Fruit fly (Drosophila melanogaster) whole organism, embryonic: ENCODE results near the gene Orc2.

ENCODE experiments used
- Atf3 ChIP-seq: fragments of 200-800 bp; sonication (Bioruptor generic); optimal IDR thresholded peaks from 3 replicates; lab custom pipeline; 2016; ENCODE audit warnings: missing biosample characterization, missing genetic modification characterization
- Awh ChIP-seq: fragments of 200-800 bp; sonication (Bioruptor generic); IDR thresholded peaks from 2 replicates; pipeline ENCODE4, ENCODE4 v1.3.6; 2022; ENCODE audit warnings: missing biosample characterization, missing genetic modification characterization
- CG10274 ChIP-seq: fragments of 200-800 bp; sonication (Bioruptor generic); optimal IDR thresholded peaks from 3 replicates; lab custom pipeline; 2017; ENCODE audit warnings: missing biosample characterization, mild to moderate bottlenecking, missing genetic modification characterization
- CG10959 ChIP-seq: fragments of 200-800 bp; sonication (Bioruptor generic); IDR thresholded peaks from 2 replicates; pipeline ENCODE4 v1.3.6; 2022; ENCODE audit warnings: missing biosample characterization, missing genetic modification characterization
- CG11093 ChIP-seq: fragments of 200-800 bp; sonication (Bioruptor generic); IDR thresholded peaks from 3 replicates; pipeline ENCODE4 v1.3.6; 2022; ENCODE audit warnings: missing biosample characterization, missing genetic modification characterization
- CG12071 ChIP-seq: fragments of 200-800 bp; sonication (Bioruptor generic); optimal IDR thresholded peaks from 3 replicates; lab custom pipeline; 2018; ENCODE audit warnings: missing biosample characterization, mild to moderate bottlenecking, missing genetic modification characterization
- CG12391 ChIP-seq: fragments of 200-800 bp; sonication (Bioruptor generic); optimal IDR thresholded peaks from 3 replicates; lab custom pipeline; 2018; ENCODE audit warnings: missing biosample characterization, mild to moderate bottlenecking, missing genetic modification characterization, moderate library complexity
- CG12769 ChIP-seq: fragments of 200-800 bp; sonication (Bioruptor generic); optimal IDR thresholded peaks from 2 replicates; lab custom pipeline; 2019; ENCODE audit warnings: missing biosample characterization, mild to moderate bottlenecking, missing genetic modification characterization, moderate library complexity
- CG12942 ChIP-seq: fragments of 200-800 bp; sonication (Bioruptor generic); optimal IDR thresholded peaks from 3 replicates; lab custom pipeline; 2016; ENCODE audit warnings: missing biosample characterization, missing genetic modification characterization
- CG14050 ChIP-seq: fragments of 200-800 bp; sonication (Bioruptor generic); IDR thresholded peaks from 3 replicates; pipeline ENCODE4 v1.3.6; 2022; ENCODE audit warnings: missing biosample characterization, missing genetic modification characterization
- CG15269 ChIP-seq: fragments of 200-800 bp; sonication (Bioruptor generic); optimal IDR thresholded peaks from 2 replicates; lab custom pipeline; 2018; ENCODE audit warnings: missing biosample characterization, mild to moderate bottlenecking, missing genetic modification characterization, moderate library complexity
- CG1529 ChIP-seq: fragments of 200-800 bp; sonication (Bioruptor generic); optimal IDR thresholded peaks from 3 replicates; lab custom pipeline; 2018; ENCODE audit warnings: missing biosample characterization, missing genetic modification characterization
- CG17328 ChIP-seq: fragments of 200-800 bp; sonication (Bioruptor generic); IDR thresholded peaks from 2 replicates; pipeline ENCODE4 v1.3.6; 2022; ENCODE audit warnings: missing biosample characterization, missing genetic modification characterization
- CG17359 ChIP-seq: fragments of 200-800 bp; sonication (Bioruptor generic); optimal IDR thresholded peaks from 3 replicates; lab custom pipeline; 2018; ENCODE audit warnings: missing biosample characterization, mild to moderate bottlenecking, missing genetic modification characterization, moderate library complexity
- CG17361 ChIP-seq: fragments of 200-800 bp; sonication (Bioruptor generic); IDR thresholded peaks from 3 replicates; pipeline ENCODE4 v1.3.6; 2022; ENCODE audit warnings: missing biosample characterization, missing genetic modification characterization
- CG17802 ChIP-seq: fragments of 200-800 bp; sonication (Bioruptor generic); optimal IDR thresholded peaks from 2 replicates; lab custom pipeline; 2018; ENCODE audit warnings: missing biosample characterization, mild to moderate bottlenecking, missing genetic modification characterization, moderate library complexity
- CG2116 ChIP-seq: fragments of 200-800 bp; sonication (Bioruptor generic); optimal IDR thresholded peaks from 3 replicates; lab custom pipeline; 2018; ENCODE audit warnings: missing biosample characterization, mild to moderate bottlenecking, missing genetic modification characterization
- CG30403 ChIP-seq: fragments of 200-800 bp; sonication (Bioruptor generic); optimal IDR thresholded peaks from 3 replicates; lab custom pipeline; 2016; ENCODE audit warnings: missing biosample characterization, missing genetic modification characterization
- CG3065 ChIP-seq: fragments of 200-800 bp; sonication (Bioruptor generic); optimal IDR thresholded peaks from 2 replicates; lab custom pipeline; 2016; ENCODE audit warnings: missing biosample characterization, missing genetic modification characterization
- CG32532 ChIP-seq: fragments of 200-800 bp; sonication (Bioruptor generic); IDR thresholded peaks from 2 replicates; pipeline ENCODE4 v1.3.6; 2022; ENCODE audit warnings: missing biosample characterization, missing genetic modification characterization
- CG5180 ChIP-seq: fragments of 200-800 bp; sonication (Bioruptor generic); optimal IDR thresholded peaks from 3 replicates; lab custom pipeline; 2017; ENCODE audit warnings: missing biosample characterization, missing genetic modification characterization, mild to moderate bottlenecking, moderate library complexity, missing genetic modification reagents
- CG7357 ChIP-seq: fragments of 200-800 bp; sonication (Bioruptor generic); IDR thresholded peaks from 3 replicates; pipeline ENCODE4 v1.3.6; 2022; ENCODE audit warnings: missing biosample characterization, missing genetic modification characterization
- CG8281 ChIP-seq: fragments of 200-800 bp; sonication (Bioruptor generic); optimal IDR thresholded peaks from 2 replicates; lab custom pipeline; 2018; ENCODE audit warnings: missing biosample characterization, mild to moderate bottlenecking, missing genetic modification characterization, moderate library complexity
- CG8388 ChIP-seq: fragments of 200-800 bp; sonication (Bioruptor generic); optimal IDR thresholded peaks from 2 replicates; lab custom pipeline; 2019; ENCODE audit warnings: missing biosample characterization, mild to moderate bottlenecking, missing genetic modification characterization, moderate library complexity
- CG9876 ChIP-seq: fragments of 200-800 bp; sonication (Bioruptor generic); optimal IDR thresholded peaks from 2 replicates; lab custom pipeline; 2016; ENCODE audit warnings: missing biosample characterization, missing genetic modification characterization
- Dp ChIP-seq: fragments of 200-800 bp; sonication (Bioruptor generic); optimal IDR thresholded peaks from 2 replicates; lab custom pipeline; 2018; ENCODE audit warnings: missing biosample characterization, mild to moderate bottlenecking, missing genetic modification characterization, moderate library complexity
- Elba2 ChIP-seq: fragments of 200-800 bp; sonication (Bioruptor generic); optimal IDR thresholded peaks from 3 replicates; lab custom pipeline; 2016; ENCODE audit warnings: missing biosample characterization, missing genetic modification characterization
- HLH4C ChIP-seq: fragments of 200-800 bp; sonication (Bioruptor generic); IDR thresholded peaks from 3 replicates; pipeline ENCODE4 v1.3.6; 2022; ENCODE audit warnings: missing biosample characterization, missing genetic modification characterization; ENCODE audit not compliant: partially characterized antibody
- Myb ChIP-seq: fragments of 200-800 bp; sonication (Bioruptor generic); optimal IDR thresholded peaks from 2 replicates; lab custom pipeline; 2016; ENCODE audit warnings: missing biosample characterization, missing genetic modification characterization
- Sox100B ChIP-seq: fragments of 200-800 bp; sonication (Bioruptor generic); optimal IDR thresholded peaks from 3 replicates; lab custom pipeline; 2018; ENCODE audit warnings: missing biosample characterization, mild to moderate bottlenecking, missing genetic modification characterization
- Sry-β ChIP-seq: fragments of 200-800 bp; sonication (Bioruptor generic); optimal IDR thresholded peaks from 2 replicates; lab custom pipeline; 2018; ENCODE audit warnings: missing biosample characterization, mild to moderate bottlenecking, missing genetic modification characterization, moderate library complexity
- Stat92E ChIP-seq, 3 experiments: fragments of >200 bp in 2 of 3; fragments of 200-800 bp in 1 of 3; sonication (Bioruptor generic) in 1 of 3; optimal IDR thresholded peaks; 2 replicates each; lab custom pipeline; 2017 to 2019; ENCODE audit warnings: missing biosample characterization in 3 of 3, missing genetic modification characterization in 3 of 3, mild to moderate bottlenecking in 1 of 3, moderate library complexity in 1 of 3
- YL-1 ChIP-seq: fragments of 200-800 bp; sonication (Bioruptor generic); optimal IDR thresholded peaks from 3 replicates; lab custom pipeline; 2017; ENCODE audit warnings: missing biosample characterization, mild to moderate bottlenecking, missing genetic modification characterization
- bbx ChIP-seq: fragments of 200-800 bp; sonication (Bioruptor generic); IDR thresholded peaks from 2 replicates; pipeline ENCODE4 v1.3.6; 2022; ENCODE audit warnings: missing biosample characterization, missing genetic modification characterization; ENCODE audit not compliant: partially characterized antibody
- bowl ChIP-seq: fragments of 200-800 bp; sonication (Bioruptor generic); IDR thresholded peaks from 2 replicates; pipeline ENCODE4 v1.3.6; 2022; ENCODE audit warnings: missing biosample characterization, missing genetic modification characterization
- cas ChIP-seq: fragments of 200-800 bp; sonication (Bioruptor generic); IDR thresholded peaks from 2 replicates; pipeline ENCODE4 v1.3.6; 2022; ENCODE audit warnings: missing biosample characterization, missing genetic modification characterization
- disco-r ChIP-seq: fragments of 200-800 bp; sonication (Bioruptor generic); optimal IDR thresholded peaks from 2 replicates; lab custom pipeline; 2016; ENCODE audit warnings: missing biosample characterization, missing genetic modification characterization
- esg ChIP-seq: fragments of 200-800 bp; sonication (Bioruptor generic); conservative IDR thresholded peaks from 2 replicates; pipeline ENCODE4 v1.3.6; 2022; ENCODE audit warnings: missing biosample characterization, missing genetic modification characterization
- gro ChIP-seq: fragments of 200-800 bp; sonication (Bioruptor generic); optimal IDR thresholded peaks from 2 replicates; lab custom pipeline; 2016; ENCODE audit warnings: missing biosample characterization, missing genetic modification characterization
- her ChIP-seq: fragments of 200-800 bp; sonication (Bioruptor generic); optimal IDR thresholded peaks from 2 replicates; lab custom pipeline; 2016; ENCODE audit warnings: missing biosample characterization, missing genetic modification characterization
- hkb ChIP-seq, 2 experiments: fragments of 200-800 bp in 1 of 2; fragments of >200 bp in 1 of 2; sonication (Bioruptor generic) in 1 of 2; IDR thresholded peaks in 1 of 2; optimal IDR thresholded peaks in 1 of 2; 2 replicates each; pipeline versions ENCODE4 v1.3.6 to Lab custom; 2017 to 2022; ENCODE audit warnings: missing biosample characterization in 1 of 2, missing genetic modification characterization in 1 of 2
- lmd ChIP-seq: fragments of 200-800 bp; sonication (Bioruptor generic); IDR thresholded peaks from 2 replicates; pipeline ENCODE4 v1.3.6; 2022; ENCODE audit warnings: missing biosample characterization, missing genetic modification characterization
- luna ChIP-seq: fragments of 200-800 bp; sonication (Bioruptor generic); optimal IDR thresholded peaks from 2 replicates; lab custom pipeline; 2016; ENCODE audit warnings: missing biosample characterization, missing genetic modification characterization
- slbo ChIP-seq: fragments of 200-800 bp; sonication (Bioruptor generic); IDR thresholded peaks from 2 replicates; pipeline ENCODE4 v1.3.6; 2022; ENCODE audit warnings: missing biosample characterization, missing genetic modification characterization
- stc ChIP-seq: fragments of 200-800 bp; sonication (Bioruptor generic); IDR thresholded peaks from 2 replicates; pipeline ENCODE4 v1.3.6; 2022; ENCODE audit warnings: missing biosample characterization, missing genetic modification characterization
- sug ChIP-seq: fragments of 200-800 bp; optimal IDR thresholded peaks from 2 replicates; lab custom pipeline; 2019; ENCODE audit warnings: missing biosample characterization, mild to moderate bottlenecking, missing genetic modification characterization, moderate library complexity
- tap ChIP-seq: fragments of 200-800 bp; optimal IDR thresholded peaks from 3 replicates; lab custom pipeline; 2019; ENCODE audit warnings: missing biosample characterization, mild to moderate bottlenecking, missing genetic modification characterization, moderate library complexity
- tin ChIP-seq: fragments of 200-800 bp; sonication (Bioruptor generic); optimal IDR thresholded peaks from 3 replicates; lab custom pipeline; 2016; ENCODE audit warnings: missing biosample characterization, missing genetic modification characterization
- tll ChIP-seq, 2 experiments: fragments of 200-800 bp in 1 of 2; fragments of >200 bp in 1 of 2; sonication (Bioruptor generic) in 1 of 2; optimal IDR thresholded peaks; 2 replicates each; lab custom pipeline; 2017 to 2019; ENCODE audit warnings: missing biosample characterization in 2 of 2, missing genetic modification characterization in 2 of 2, mild to moderate bottlenecking in 1 of 2, moderate library complexity in 1 of 2
- wor ChIP-seq: fragments of 200-800 bp; sonication (Bioruptor generic); IDR thresholded peaks from 2 replicates; pipeline ENCODE4 v1.3.6; 2022; ENCODE audit warnings: missing biosample characterization, missing genetic modification characterization

Gene Orc2

dm6 chr3R:13915646-13916045 is 49.0 kb upstream of the Orc2 start (continued):
- TF ChIP-seq CG8388 = peak; percentile 73
- peak; percentile 32 for TF ChIP-seq Atf3 (GFP tag; lab: Kevin White, UChicago)
- peak; percentile 79 for TF ChIP-seq CG32532 (GFP tag; lab: Robert Waterston, UW)
- no peak for TF ChIP-seq luna (GFP tag; lab: Kevin White, UChicago)
- peak; percentile 73 for TF ChIP-seq CG17361 (GFP tag; lab: Robert Waterston, UW)
- peak; percentile 85 for TF ChIP-seq lmd (GFP tag; lab: Robert Waterston, UW)
- peak; percentile 42 for TF ChIP-seq CG12071
- TF ChIP-seq disco-r (GFP tag; lab: Kevin White, UChicago) = no peak
- TF ChIP-seq her (GFP tag; lab: Kevin White, UChicago) = peak; percentile 6
- TF ChIP-seq slbo (GFP tag; lab: Robert Waterston, UW) = peak; percentile 74
- TF ChIP-seq gro (GFP tag; lab: Kevin White, UChicago) = peak; percentile 6
- TF ChIP-seq hkb (optimal IDR thresholded peaks at IDR 0.05; lab: Kevin White, UChicago) = no peak
- peak; percentile 73 for TF ChIP-seq hkb (GFP tag; IDR thresholded peaks at IDR 0.05; lab: Robert Waterston, UW)
- TF ChIP-seq YL-1 (GFP tag; lab: Kevin White, UChicago) = no peak
- TF ChIP-seq Stat92E (GFP tag; optimal IDR thresholded peaks at IDR 0.05; lab: Kevin White, UChicago) = peak in 1 of 3 experiments; percentile 91
- 0 out of 3 replicates have a peak, but pooled peaks have one; percentile 51 for TF ChIP-seq CG11093 (GFP tag; lab: Robert Waterston, UW)
- TF ChIP-seq HLH4C (GFP tag; lab: Robert Waterston, UW) = no peak
- no peak for TF ChIP-seq tll (GFP tag; optimal IDR thresholded peaks at IDR 0.05; lab: Kevin White, UChicago)
- peak; percentile 39; the same call in 1 of the 2 replicates for TF ChIP-seq stc
- TF ChIP-seq Sry-β (GFP tag; lab: Kevin White, UChicago) = no peak
- peak; percentile 47 for TF ChIP-seq tap (tag; lab: Kevin White, UChicago)
- TF ChIP-seq CG12942 (GFP tag; lab: Kevin White, UChicago) = peak; percentile 33
- TF ChIP-seq CG5180 = peak; percentile 23
- peak; percentile 20 for TF ChIP-seq CG12769
- no peak for TF ChIP-seq CG2116 (GFP tag; lab: Kevin White, UChicago)
- 0 out of 2 replicates have a peak, but pooled peaks have one; percentile 19 for TF ChIP-seq Awh (GFP tag; lab: Robert Waterston, UW)
- TF ChIP-seq CG7357 = peak; percentile 47; the same call in 1 of the 3 replicates
- 0 out of 2 replicates have a peak, but pooled peaks have one; percentile 30 for TF ChIP-seq cas (GFP tag; lab: Robert Waterston, UW)
- TF ChIP-seq Dp = no peak
- no peak for TF ChIP-seq CG9876 (GFP tag; lab: Kevin White, UChicago)
- peak; percentile 57 for TF ChIP-seq CG17359 (tag; lab: Kevin White, UChicago)
- TF ChIP-seq wor = 0 out of 2 replicates have a peak, but pooled peaks have one; percentile 14
- peak; percentile 41; the same call in 2 of the 3 replicates for TF ChIP-seq CG14050 (GFP tag; lab: Robert Waterston, UW)
- TF ChIP-seq Sox100B (GFP tag; lab: Kevin White, UChicago) = peak; percentile 56
- TF ChIP-seq CG1529 (GFP tag; lab: Kevin White, UChicago) = peak; percentile 60
- peak; percentile 3 for TF ChIP-seq sug
- no peak for TF ChIP-seq Myb (GFP tag; lab: Kevin White, UChicago)
- TF ChIP-seq tin (GFP tag; lab: Kevin White, UChicago) = peak; percentile 74
- TF ChIP-seq CG3065 (GFP tag; lab: Kevin White, UChicago) = no peak
- peak; percentile 70 for TF ChIP-seq CG12391 (tag; lab: Kevin White, UChicago)
- TF ChIP-seq CG15269 = peak; percentile 66
- peak; percentile 48 for TF ChIP-seq CG8281
- peak; percentile 56 for TF ChIP-seq Elba2 (GFP tag; lab: Kevin White, UChicago)
- peak; percentile 75 for TF ChIP-seq CG30403
- peak; percentile 88 for TF ChIP-seq CG10959 (GFP tag; lab: Robert Waterston, UW)
- TF ChIP-seq CG17328 (GFP tag; lab: Robert Waterston, UW) = peak; percentile 81
- peak; percentile 39; the same call in 1 of the 2 replicates for TF ChIP-seq esg (GFP tag; lab: Robert Waterston, UW)
- peak; percentile 32 for TF ChIP-seq CG10274 (GFP tag; lab: Kevin White, UChicago)
- TF ChIP-seq bbx = no peak
- no peak for TF ChIP-seq bowl (GFP tag; lab: Robert Waterston, UW)
- TF ChIP-seq CG17802 (tag; lab: Kevin White, UChicago) = no peak
